Worm (Caenorhabditis elegans): ENCODE measurements around the gene cyn-16.
A peak's percentile ranks its signal among the peaks of the same experiment; 100 is the strongest.

cyn-16 gene

ce11 chrII:12042108-12042960 lies 5.8 kb upstream of the cyn-16 start, which contains the start of gene ippk-1:
Gene ippk-1, plus strand, starts transcription at chrII:12042910.
- TF ChIP-seq ces-1 (GFP tag; optimal IDR thresholded peaks at IDR 0.05) (peak; percentile 78), unc-62 (GFP tag; optimal IDR thresholded peaks at IDR 0.05) (no peak), drap-1 (GFP tag; optimal IDR thresholded peaks at IDR 0.05) (peak; percentile 56), lsy-2 (tag; optimal IDR thresholded peaks at IDR 0.05) (peak; percentile 50), mls-2 (tag; optimal IDR thresholded peaks at IDR 0.05) (peak; percentile 85), nhr-28 (tag; optimal IDR thresholded peaks at IDR 0.05) (no peak), unc-39 (tag; optimal IDR thresholded peaks at IDR 0.05) (no peak), tbx-8 (GFP tag; optimal IDR thresholded peaks at IDR 0.05) (peak; percentile 63), elt-3 (tag; optimal IDR thresholded peaks at IDR 0.05) (no peak), cnd-1 (tag; optimal IDR thresholded peaks at IDR 0.05) (peak; percentile 35), mep-1 (tag; optimal IDR thresholded peaks at IDR 0.05) (peak; percentile 42), ceh-39 (tag; optimal IDR thresholded peaks at IDR 0.05) (no peak), elt-1 (tag; optimal IDR thresholded peaks at IDR 0.05; ENCODE audit: borderline replicate concordance, insufficient read depth) (no peak), ceh-83 (GFP tag; optimal IDR thresholded peaks at IDR 0.05) (no peak), M03D4.4 (tag; optimal IDR thresholded peaks at IDR 0.05) (peak; percentile 54), nhr-2 (tag; optimal IDR thresholded peaks at IDR 0.05) (no peak), ham-2 (GFP tag; optimal IDR thresholded peaks at IDR 0.05) (peak; percentile 60), ceh-43 (GFP tag; optimal IDR thresholded peaks at IDR 0.05) (peak; percentile 56), sem-2 (GFP tag; optimal IDR thresholded peaks at IDR 0.05) (peak; percentile 44), bed-3 (GFP tag; optimal IDR thresholded peaks at IDR 0.05) (peak; percentile 27), lin-13 (tag; optimal IDR thresholded peaks at IDR 0.05) (peak; percentile 21), nhr-237 (tag; optimal IDR thresholded peaks at IDR 0.05) (no peak), nhr-12 (tag; optimal IDR thresholded peaks at IDR 0.05) (no peak), unc-120 (tag; optimal IDR thresholded peaks at IDR 0.05; ENCODE audit: poor library complexity, severe bottlenecking) (no peak), lin-32 (GFP tag; optimal IDR thresholded peaks at IDR 0.05) (peak; percentile 53), hlh-1 (tag; optimal IDR thresholded peaks at IDR 0.05) (no peak), sptf-1 (tag; optimal IDR thresholded peaks at IDR 0.05) (peak; percentile 87), ztf-11 (tag; optimal IDR thresholded peaks at IDR 0.05) (no peak), pha-4 (tag; optimal IDR thresholded peaks at IDR 0.05) (peak; percentile 45), snpc-4 (tag; optimal IDR thresholded peaks at IDR 0.05) (no peak), flh-1 (GFP tag; optimal IDR thresholded peaks at IDR 0.05) (no peak), blmp-1 (tag; optimal IDR thresholded peaks at IDR 0.05) (no peak), mab-5 (tag; optimal IDR thresholded peaks at IDR 0.05) (no peak), zip-8 (tag; optimal IDR thresholded peaks at IDR 0.05) (no peak), nhr-76 (tag; optimal IDR thresholded peaks at IDR 0.05) (no peak)

DNA sequence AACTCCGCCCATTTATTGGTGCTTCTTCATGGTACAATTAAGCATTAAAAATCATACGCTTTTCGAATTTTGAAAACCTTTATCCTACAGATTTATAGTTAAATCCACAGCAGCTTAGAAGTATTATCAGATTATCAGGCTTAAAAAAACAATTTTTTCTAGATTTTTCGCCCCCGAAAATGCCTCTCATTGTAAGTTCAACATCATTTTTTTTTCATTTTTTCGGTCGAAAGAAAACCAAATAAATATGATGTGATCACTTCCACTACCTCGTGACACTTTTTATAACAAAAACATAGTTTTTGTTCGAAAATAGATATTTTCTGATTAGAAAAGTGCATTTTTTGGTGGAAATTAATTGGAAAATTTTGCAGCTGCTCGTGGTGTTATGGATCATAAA lies 4.6 kb upstream of the cyn-16 start:
- TF ChIP-seq ztf-11 (tag; optimal IDR thresholded peaks at IDR 0.05) (no peak), lsy-2 (tag; optimal IDR thresholded peaks at IDR 0.05) (no peak), unc-62 (GFP tag; optimal IDR thresholded peaks at IDR 0.05) (no peak), mab-5 (tag; optimal IDR thresholded peaks at IDR 0.05) (no peak), mls-2 (tag; optimal IDR thresholded peaks at IDR 0.05) (no peak), nhr-237 (tag; optimal IDR thresholded peaks at IDR 0.05) (no peak), nhr-76 (tag; optimal IDR thresholded peaks at IDR 0.05) (no peak), nhr-2 (tag; optimal IDR thresholded peaks at IDR 0.05) (no peak), ceh-83 (GFP tag; optimal IDR thresholded peaks at IDR 0.05) (no peak), nhr-28 (tag; optimal IDR thresholded peaks at IDR 0.05) (no peak)

DNA sequence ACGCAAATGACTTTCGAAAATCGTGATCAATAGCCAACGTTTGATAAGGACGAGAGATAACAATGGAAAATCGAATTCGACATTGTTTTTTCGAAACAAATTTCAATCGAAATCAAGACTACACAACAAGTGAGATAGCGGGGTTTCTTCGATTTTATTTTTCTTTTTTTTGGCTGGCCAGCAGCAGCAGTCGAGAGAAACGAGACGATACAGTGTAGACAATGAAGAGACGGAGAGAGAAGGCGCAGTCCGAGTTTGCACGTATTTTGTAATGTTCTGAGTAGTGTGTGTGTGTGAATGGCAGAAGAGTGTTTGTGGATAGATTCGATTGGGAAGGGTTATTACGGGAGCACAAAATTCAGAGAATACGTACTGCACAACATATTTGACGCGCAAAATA lies 3.6 kb upstream of the cyn-16 start:
- TF ChIP-seq bed-3 (GFP tag; optimal IDR thresholded peaks at IDR 0.05) (no peak), nhr-12 (tag; optimal IDR thresholded peaks at IDR 0.05) (no peak), ceh-43 (GFP tag; optimal IDR thresholded peaks at IDR 0.05) (no peak), nhr-237 (tag; optimal IDR thresholded peaks at IDR 0.05) (peak; percentile 15), ceh-83 (GFP tag; optimal IDR thresholded peaks at IDR 0.05) (no peak), unc-120 (tag; optimal IDR thresholded peaks at IDR 0.05; ENCODE audit: poor library complexity, severe bottlenecking) (peak; percentile 79), unc-39 (tag; optimal IDR thresholded peaks at IDR 0.05) (no peak), mab-5 (tag; optimal IDR thresholded peaks at IDR 0.05) (no peak), hlh-1 (tag; optimal IDR thresholded peaks at IDR 0.05) (no peak), mep-1 (tag; optimal IDR thresholded peaks at IDR 0.05) (no peak), zip-8 (tag; optimal IDR thresholded peaks at IDR 0.05) (no peak), blmp-1 (tag; optimal IDR thresholded peaks at IDR 0.05) (no peak), cnd-1 (tag; optimal IDR thresholded peaks at IDR 0.05) (no peak), lsy-2 (tag; optimal IDR thresholded peaks at IDR 0.05) (peak; percentile 10), drap-1 (GFP tag; optimal IDR thresholded peaks at IDR 0.05) (no peak), flh-1 (GFP tag; optimal IDR thresholded peaks at IDR 0.05) (no peak), nhr-2 (tag; optimal IDR thresholded peaks at IDR 0.05) (no peak), sptf-1 (tag; optimal IDR thresholded peaks at IDR 0.05) (no peak), lin-32 (GFP tag; optimal IDR thresholded peaks at IDR 0.05) (no peak), unc-62 (GFP tag; optimal IDR thresholded peaks at IDR 0.05) (no peak), elt-3 (tag; optimal IDR thresholded peaks at IDR 0.05) (no peak), ztf-11 (tag; optimal IDR thresholded peaks at IDR 0.05) (no peak), tbx-8 (GFP tag; optimal IDR thresholded peaks at IDR 0.05) (no peak), ces-1 (GFP tag; optimal IDR thresholded peaks at IDR 0.05) (peak; percentile 66), lin-13 (tag; optimal IDR thresholded peaks at IDR 0.05) (no peak), elt-1 (tag; optimal IDR thresholded peaks at IDR 0.05; ENCODE audit: borderline replicate concordance, insufficient read depth) (no peak), pha-4 (tag; optimal IDR thresholded peaks at IDR 0.05) (no peak), M03D4.4 (tag; optimal IDR thresholded peaks at IDR 0.05) (no peak), mls-2 (tag; optimal IDR thresholded peaks at IDR 0.05) (no peak), nhr-76 (tag; optimal IDR thresholded peaks at IDR 0.05) (no peak), snpc-4 (tag; optimal IDR thresholded peaks at IDR 0.05) (no peak), ceh-39 (tag; optimal IDR thresholded peaks at IDR 0.05) (no peak), ham-2 (GFP tag; optimal IDR thresholded peaks at IDR 0.05) (no peak)
